Fruit fly (Drosophila melanogaster): ENCODE results near the gene Cyp4c3.

DNA sequence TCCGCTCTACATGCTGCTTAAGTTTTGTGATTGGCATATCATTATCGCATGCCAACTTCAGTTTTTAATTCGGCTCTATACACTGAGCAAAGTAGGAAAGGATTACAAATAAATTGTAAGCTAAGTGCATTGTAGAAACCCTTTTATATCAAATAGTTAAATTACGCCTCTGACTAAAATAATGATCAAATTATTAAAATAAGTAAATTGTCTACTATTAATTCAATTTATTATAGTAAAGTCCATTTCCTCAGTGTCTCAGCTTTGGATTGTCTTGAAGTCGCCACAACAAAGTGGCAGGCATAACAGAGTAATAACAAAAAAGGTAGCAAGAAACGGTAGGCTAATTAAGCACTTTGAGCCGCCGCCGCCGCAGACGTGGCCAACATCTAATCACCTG, 31.4 kb upstream of the Cyp4c3 start:
- no peak for TF ChIP-seq usp (GFP tag; optimal IDR thresholded peaks at IDR 0.05)
- no peak for TF ChIP-seq mam (GFP tag; optimal IDR thresholded peaks at IDR 0.05)
- TF ChIP-seq Spps (tag; optimal IDR thresholded peaks at IDR 0.05), result no peak
- TF ChIP-seq Lpt (GFP tag; optimal IDR thresholded peaks at IDR 0.05), result no peak
- no peak for TF ChIP-seq ken (GFP tag; IDR thresholded peaks at IDR 0.05)
- TF ChIP-seq CG9215 (GFP tag; IDR thresholded peaks at IDR 0.05), result 0 out of 2 replicates have a peak, but pooled peaks have one; percentile 11
- no peak for TF ChIP-seq CG15011 (GFP tag; optimal IDR thresholded peaks at IDR 0.05)
- TF ChIP-seq CG3281 (GFP tag; optimal IDR thresholded peaks at IDR 0.05), result no peak
- no peak for TF ChIP-seq CG7963 (GFP tag; IDR thresholded peaks at IDR 0.05; ENCODE audit: partially characterized antibody)
- no peak for TF ChIP-seq zf30C (GFP tag; optimal IDR thresholded peaks at IDR 0.05)
- TF ChIP-seq CG10366 (GFP tag; IDR thresholded peaks at IDR 0.05), result peak; percentile 15; the same call in 1 of the 2 replicates
